Worm (Caenorhabditis elegans): ENCODE measurements around the gene F28F9.3.

The F28F9.3 gene

ce11 chrIV:3875260-3875659 is 48.6 kb downstream of the F28F9.3 start (continued):
- TF ChIP-seq nhr-11 (tag; optimal IDR thresholded peaks at IDR 0.05) (no peak), ZK546.5 (tag; optimal IDR thresholded peaks at IDR 0.05) (no peak), dmd-4 (tag; optimal IDR thresholded peaks at IDR 0.05) (no peak), ztf-11 (tag; optimal IDR thresholded peaks at IDR 0.05) (no peak), sma-9 (GFP tag; optimal IDR thresholded peaks at IDR 0.05) (peak; percentile 73), sma-9 (tag; optimal IDR thresholded peaks at IDR 0.05) (no peak), lin-13 (GFP tag; optimal IDR thresholded peaks at IDR 0.05) (no peak), aly-2 (tag; optimal IDR thresholded peaks at IDR 0.05) (no peak), crh-2 (tag; optimal IDR thresholded peaks at IDR 0.05) (peak; percentile 31), ceh-82 (tag; optimal IDR thresholded peaks at IDR 0.05) (no peak), lin-11 (tag; optimal IDR thresholded peaks at IDR 0.05) (no peak), lin-39 (tag; optimal IDR thresholded peaks at IDR 0.05) (no peak), F13H6.1 (tag; optimal IDR thresholded peaks at IDR 0.05) (peak; percentile 33), sma-3 (GFP tag; optimal IDR thresholded peaks at IDR 0.05) (peak; percentile 42), ceh-16 (tag; optimal IDR thresholded peaks at IDR 0.05) (no peak), sem-4 (tag; optimal IDR thresholded peaks at IDR 0.05) (peak; percentile 45), elt-1 (tag; optimal IDR thresholded peaks at IDR 0.05) (no peak), mab-5 (tag; optimal IDR thresholded peaks at IDR 0.05) (peak; percentile 85), snpc-4 (tag; optimal IDR thresholded peaks at IDR 0.05) (no peak), nhr-10 (tag; optimal IDR thresholded peaks at IDR 0.05) (no peak), unc-39 (tag; optimal IDR thresholded peaks at IDR 0.05) (no peak)

DNA sequence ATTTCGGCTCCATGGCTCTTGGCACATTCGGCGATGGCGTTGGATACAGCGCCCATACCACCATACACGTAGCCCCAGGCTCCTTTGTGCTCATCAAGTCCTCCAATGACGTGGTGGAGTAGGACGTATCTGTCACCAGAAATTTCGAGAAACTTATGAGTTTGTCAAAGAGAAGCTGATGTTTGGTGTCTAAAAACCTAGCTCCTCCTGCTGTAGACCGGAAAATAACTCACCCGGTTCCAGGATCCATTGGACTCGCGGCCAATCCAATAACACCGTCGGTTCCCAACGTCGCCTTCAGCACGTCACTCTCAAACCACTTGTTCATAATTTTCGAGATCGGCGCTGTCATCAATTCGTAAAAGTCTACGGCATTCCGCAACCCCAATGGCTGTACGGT is 50.3 kb downstream of the F28F9.3 start:
- TF ChIP-seq ztf-4 (tag; optimal IDR thresholded peaks at IDR 0.05) (no peak), mab-5 (tag; optimal IDR thresholded peaks at IDR 0.05) (no peak), crh-2 (tag; optimal IDR thresholded peaks at IDR 0.05) (no peak), nhr-25 (tag; optimal IDR thresholded peaks at IDR 0.05) (no peak)

- peak; percentile 27 for TF ChIP-seq fos-1 (tag; optimal IDR thresholded peaks at IDR 0.05)
- TF ChIP-seq mbf-1 (tag; optimal IDR thresholded peaks at IDR 0.05) = no peak
Observed at ce11 chrIV:3878283-3878938, 51.7 kb downstream of the F28F9.3 start, which contains the start of gene F37C4.6. Gene F37C4.6, minus strand, starts transcription at chrIV:3878333.

ce11 chrIV:3881119-3881518 is 54.4 kb downstream of the F28F9.3 start, which contains the start of the genes F37C4.8 and oac-23:
Gene F37C4.8, minus strand, starts transcription at chrIV:3881219.
Gene oac-23, plus strand, starts transcription at chrIV:3881441.
- TF ChIP-seq unc-62 (GFP tag; optimal IDR thresholded peaks at IDR 0.05) = no peak
- TF ChIP-seq dmd-4 (tag; optimal IDR thresholded peaks at IDR 0.05) = no peak
- TF ChIP-seq unc-55 (GFP tag; optimal IDR thresholded peaks at IDR 0.05) = no peak
- no peak for TF ChIP-seq ceh-16 (tag; optimal IDR thresholded peaks at IDR 0.05)
- no peak for TF ChIP-seq nhr-11 (tag; optimal IDR thresholded peaks at IDR 0.05)
- no peak for TF ChIP-seq F13H6.1 (tag; optimal IDR thresholded peaks at IDR 0.05)
- no peak for TF ChIP-seq unc-39 (tag; optimal IDR thresholded peaks at IDR 0.05)
- TF ChIP-seq sem-4 (tag; optimal IDR thresholded peaks at IDR 0.05) = no peak

- TF ChIP-seq skn-1 (tag; optimal IDR thresholded peaks at IDR 0.05) = no peak
- TF ChIP-seq sem-4 (tag; optimal IDR thresholded peaks at IDR 0.05) = no peak
- TF ChIP-seq unc-62 (GFP tag; optimal IDR thresholded peaks at IDR 0.05) = no peak
- TF ChIP-seq F13H6.1 (tag; optimal IDR thresholded peaks at IDR 0.05) = no peak
- TF ChIP-seq mab-5 (tag; optimal IDR thresholded peaks at IDR 0.05) = no peak
- no peak for TF ChIP-seq nhr-77 (tag; optimal IDR thresholded peaks at IDR 0.05)
- no peak for TF ChIP-seq ceh-82 (tag; optimal IDR thresholded peaks at IDR 0.05)
- TF ChIP-seq egl-27 (tag; optimal IDR thresholded peaks at IDR 0.05) = no peak
Observed at ce11 chrIV:3885369-3885768, 58.7 kb downstream of the F28F9.3 start, which contains the start of gene oac-22. Gene oac-22, plus strand, starts transcription at chrIV:3885669.
